Worm (Caenorhabditis elegans): ENCODE measurements around the gene sap-140.

- no peak for TF ChIP-seq hlh-4 (tag; optimal IDR thresholded peaks at IDR 0.05)
- TF ChIP-seq nhr-237 (tag; optimal IDR thresholded peaks at IDR 0.05): no peak
- TF ChIP-seq elt-3 (tag; optimal IDR thresholded peaks at IDR 0.05): no peak
- no peak for TF ChIP-seq fkh-10 (GFP tag; optimal IDR thresholded peaks at IDR 0.05)
- TF ChIP-seq skn-1 (tag; optimal IDR thresholded peaks at IDR 0.05): no peak
- no peak for TF ChIP-seq tbx-2 (tag; optimal IDR thresholded peaks at IDR 0.05)
- TF ChIP-seq nhr-90 (tag; optimal IDR thresholded peaks at IDR 0.05; ENCODE audit: poor library complexity): no peak
- no peak for TF ChIP-seq mdl-1 (tag; optimal IDR thresholded peaks at IDR 0.05)
Measured at ce11 chrIII:7545189-7545588, 45.7 kb downstream of the sap-140 start.

Measured in whole organism, L1 larva.